Fruit fly (Drosophila melanogaster) S2 (cell line): ENCODE measurements around the gene vri.

Experiments used
- CG8478 ChIP-seq: fragments of >200 bp; optimal IDR thresholded peaks from 2 replicates; lab custom pipeline; 2018
- CTCF ChIP-seq, 2 experiments: fragments of >200 bp; optimal IDR thresholded peaks; 2 replicates each; lab custom pipeline; 2018

vri gene

DNA sequence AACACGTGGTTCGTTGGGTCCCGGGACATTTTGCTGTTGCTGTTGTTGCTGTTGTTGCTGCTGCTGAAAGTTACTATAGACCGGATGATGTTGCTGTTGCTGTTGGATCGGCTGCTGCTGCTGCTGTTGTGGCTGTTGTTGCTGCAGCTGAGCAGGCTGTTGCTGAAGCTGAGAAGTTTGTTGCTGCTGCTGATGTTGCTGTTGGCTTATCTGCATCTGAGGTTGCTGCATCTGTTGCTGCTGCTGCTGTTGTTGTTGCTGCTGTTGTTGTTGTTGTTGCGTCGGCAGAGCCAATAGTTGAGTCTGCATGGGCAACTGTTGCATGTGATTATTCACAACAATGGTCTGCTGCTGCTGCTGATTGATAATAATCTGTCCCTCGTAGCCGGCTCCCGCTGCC is 32.3 kb downstream of the vri start:
- TF ChIP-seq CG8478 (lab: Kevin White, UChicago) = no peak
- no peak for TF ChIP-seq CTCF (optimal IDR thresholded peaks at IDR 0.05; lab: Kevin White, UChicago)

DNA sequence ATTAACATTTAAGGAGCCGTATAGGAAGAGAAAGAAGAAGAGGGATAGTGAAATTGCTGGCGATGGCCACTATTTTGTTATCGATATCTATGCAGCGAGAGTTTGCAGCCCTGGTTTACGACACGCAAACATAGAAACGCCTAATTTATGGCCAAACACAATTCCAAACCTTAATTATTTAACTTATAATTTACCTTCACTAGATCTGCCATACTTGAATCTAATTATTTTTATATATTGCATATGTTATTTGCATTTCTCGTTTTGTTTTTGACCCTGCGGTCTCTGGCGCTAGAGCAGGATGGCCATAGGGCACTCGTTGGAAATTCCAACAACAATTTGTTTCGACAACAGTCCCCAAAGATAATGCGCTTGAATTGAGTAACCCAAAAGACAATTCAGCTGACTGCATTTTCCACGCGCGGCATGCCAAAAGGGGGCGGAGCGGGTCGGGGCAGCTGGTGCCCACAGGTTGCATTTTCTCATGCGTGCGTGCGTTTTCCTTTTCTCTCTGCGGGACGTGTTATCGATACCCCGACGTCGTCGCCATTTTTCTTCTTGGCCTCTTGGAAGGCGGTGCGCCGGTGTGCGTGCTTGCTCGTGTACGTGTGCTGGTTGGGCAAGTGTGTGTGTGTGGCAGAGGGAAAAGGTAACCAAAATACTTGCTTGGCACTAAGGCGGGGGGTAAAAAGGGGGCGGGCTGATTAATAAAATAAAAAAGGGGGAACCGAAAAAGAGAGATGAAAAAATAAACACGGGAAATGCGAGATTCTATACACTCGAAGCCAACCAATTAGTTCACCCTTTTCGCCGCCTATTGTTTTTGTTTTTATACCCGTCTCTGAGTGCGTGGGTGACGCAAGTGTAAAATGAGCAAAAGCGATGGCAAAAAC is 36.5 kb downstream of the vri start:
- TF ChIP-seq CTCF (optimal IDR thresholded peaks at IDR 0.05; lab: Kevin White, UChicago) (no peak), CG8478 (lab: Kevin White, UChicago) (no peak)

DNA sequence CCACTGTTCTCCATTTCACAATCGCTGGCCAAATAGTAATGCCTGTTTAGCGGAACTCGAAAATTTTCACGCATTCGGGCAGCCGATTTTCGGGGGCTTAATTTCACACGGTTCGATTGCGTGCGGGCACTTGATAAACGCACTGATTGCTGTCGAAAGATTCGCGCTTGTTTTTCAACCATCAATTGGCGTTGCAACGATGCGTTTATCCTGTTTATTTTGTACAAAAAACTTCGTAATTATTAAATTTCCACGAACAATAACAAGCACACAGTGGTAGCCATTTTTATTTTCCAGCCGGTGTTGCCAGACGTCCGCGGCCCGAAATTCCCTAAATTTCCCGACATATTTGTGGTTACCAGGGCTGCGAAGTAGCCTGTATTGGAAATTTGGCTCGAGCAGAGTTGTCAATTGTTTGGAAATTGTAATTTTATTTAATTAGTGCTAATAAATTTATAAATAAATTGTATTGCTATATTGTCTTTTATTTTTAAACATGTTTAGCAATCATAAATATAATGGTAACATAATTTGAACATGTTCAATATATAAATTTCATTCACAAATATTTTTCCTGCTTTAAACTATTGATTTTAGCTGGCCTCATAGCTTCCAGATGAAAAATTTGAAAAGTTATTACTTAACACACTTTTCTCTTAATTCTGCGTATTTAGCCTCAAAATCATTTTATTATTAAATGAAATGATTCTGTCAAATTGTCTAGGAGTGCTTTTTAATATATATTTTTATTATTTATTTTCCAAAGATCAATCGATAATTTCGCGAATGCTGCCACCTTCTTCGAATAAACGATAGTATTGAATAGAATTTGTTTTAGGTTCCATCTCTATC is 37.9 kb downstream of the vri start, which contains the start of the genes Ncoa6 and cype:
Gene Ncoa6 (minus strand): TSS at position 270 of the 852 bp plus-strand sequence.
Gene cype (plus strand): TSS at position 814 of the 852 bp plus-strand sequence.
- no peak for TF ChIP-seq CTCF (optimal IDR thresholded peaks at IDR 0.05; lab: Kevin White, UChicago)

DNA sequence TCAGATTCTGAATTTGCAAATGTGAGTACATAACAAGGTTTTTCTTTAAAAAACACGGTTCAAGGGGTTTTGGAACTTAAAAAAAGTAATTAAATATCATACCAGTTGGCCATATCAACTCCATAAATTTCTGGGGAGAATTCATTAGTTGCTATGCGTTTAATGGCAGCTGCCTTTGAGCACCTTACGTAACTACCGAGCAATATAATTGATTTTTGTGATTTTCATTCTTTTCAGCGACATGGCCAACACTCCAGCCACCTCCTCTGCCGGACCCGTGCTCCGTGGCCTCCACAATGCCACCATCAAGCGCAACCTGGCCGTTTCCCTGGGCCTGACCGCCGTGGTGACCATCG is 38.5 kb downstream of the vri start:
- TF ChIP-seq CTCF (optimal IDR thresholded peaks at IDR 0.05; lab: Kevin White, UChicago) (no peak), CG8478 (lab: Kevin White, UChicago) (no peak)

DNA sequence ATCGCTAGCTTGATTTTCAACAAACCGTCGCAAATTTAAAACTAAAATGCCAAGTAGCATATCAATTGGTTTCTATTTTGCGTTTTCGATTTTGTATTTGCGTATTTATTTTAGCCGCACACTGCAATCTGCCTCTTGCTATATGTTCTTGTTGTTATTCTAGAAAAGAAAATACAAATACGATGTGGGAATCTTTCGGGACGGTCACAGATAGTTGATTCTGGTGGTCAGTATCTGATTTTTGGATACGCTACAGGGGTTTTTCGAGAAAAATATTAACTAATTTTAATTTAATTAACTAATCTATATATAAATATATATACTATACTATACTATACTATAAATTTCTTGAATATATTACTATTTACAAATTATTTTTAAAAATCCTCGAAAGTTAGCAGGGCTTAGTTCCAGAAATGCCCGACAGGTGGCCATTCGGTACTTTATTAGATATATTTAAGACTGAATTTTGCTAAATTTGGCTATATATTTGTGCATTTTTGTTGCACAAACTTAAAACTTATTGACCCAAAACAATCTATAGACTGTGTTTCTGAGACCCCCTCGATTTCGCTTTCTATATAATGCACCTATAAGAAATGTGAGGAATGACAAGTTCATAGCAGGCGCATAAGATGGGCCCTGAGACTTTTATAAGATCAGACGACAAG is 40.2 kb downstream of the vri start, which contains the start of gene CG14022:
Gene CG14022 (minus strand): TSS at position 51 of the 671 bp plus-strand sequence.
- peak; percentile 56 to 68 for TF ChIP-seq CTCF (optimal IDR thresholded peaks at IDR 0.05; lab: Kevin White, UChicago)
- TF ChIP-seq CG8478 (lab: Kevin White, UChicago) = no peak

DNA sequence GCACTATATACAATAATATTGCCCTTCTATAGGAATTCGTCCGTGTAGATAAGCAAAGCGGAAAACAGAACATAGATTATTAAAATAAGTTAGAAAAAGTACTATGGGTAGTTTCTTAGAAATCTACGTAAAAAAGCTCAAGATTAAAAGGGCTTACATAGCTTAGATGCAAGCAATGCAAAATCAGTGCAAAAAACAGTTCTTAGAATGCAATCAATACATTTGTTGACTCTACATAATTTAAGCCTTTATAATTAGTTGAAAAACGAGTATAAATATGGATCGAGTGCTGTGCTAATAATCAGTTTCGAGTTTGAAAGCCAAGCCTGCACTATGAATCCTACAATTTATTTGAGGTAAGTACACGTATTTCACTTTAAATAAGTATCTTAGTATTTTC is 40.8 kb downstream of the vri start, which contains the start of gene TotM:
Gene TotM (plus strand): TSS at position 301 of the 400 bp plus-strand sequence.
- TF ChIP-seq CG8478 (lab: Kevin White, UChicago) = no peak
- TF ChIP-seq CTCF (optimal IDR thresholded peaks at IDR 0.05; lab: Kevin White, UChicago) = no peak

DNA sequence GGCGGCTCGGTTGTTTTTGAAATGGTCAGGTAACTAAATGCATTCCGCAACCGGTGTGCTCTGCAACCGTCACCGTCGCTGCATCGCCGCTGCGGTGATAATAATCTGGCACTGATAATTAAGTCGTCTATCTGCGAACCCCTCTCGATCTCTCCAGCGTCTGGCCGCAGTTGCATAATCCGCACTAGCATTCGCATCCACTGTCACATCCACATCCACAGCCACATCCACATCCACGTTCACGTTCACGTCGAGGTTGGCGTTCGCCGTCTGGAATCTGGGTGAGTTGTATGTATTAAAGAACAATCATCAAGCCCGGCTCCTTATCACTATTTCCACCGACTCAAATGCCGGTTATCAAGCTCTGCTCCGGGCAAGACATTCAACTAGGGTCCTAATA is 43.8 kb downstream of the vri start:
- TF ChIP-seq CTCF (optimal IDR thresholded peaks at IDR 0.05; lab: Kevin White, UChicago) = no peak
- no peak for TF ChIP-seq CG8478 (lab: Kevin White, UChicago)

DNA sequence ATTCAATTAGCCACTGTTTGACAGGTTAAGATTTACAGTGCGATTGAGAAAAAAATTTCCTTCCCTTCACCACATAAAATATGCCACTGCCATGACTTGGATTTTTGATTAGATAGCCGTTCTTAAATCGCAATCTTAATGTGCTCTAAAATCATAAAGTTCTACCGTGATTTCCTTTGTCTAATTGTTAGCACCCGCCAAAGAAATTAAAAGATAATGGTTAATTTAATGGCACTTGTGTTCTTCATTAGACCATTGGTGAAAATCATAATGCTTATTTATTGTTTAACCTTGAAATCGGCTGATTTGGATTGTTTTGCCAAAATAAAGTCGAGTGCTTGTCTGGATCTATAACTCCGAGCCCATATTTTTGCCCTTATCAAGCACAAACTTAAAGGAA is 48.4 kb downstream of the vri start:
- TF ChIP-seq CG8478 (lab: Kevin White, UChicago) (no peak), CTCF (optimal IDR thresholded peaks at IDR 0.05; lab: Kevin White, UChicago) (no peak)

DNA sequence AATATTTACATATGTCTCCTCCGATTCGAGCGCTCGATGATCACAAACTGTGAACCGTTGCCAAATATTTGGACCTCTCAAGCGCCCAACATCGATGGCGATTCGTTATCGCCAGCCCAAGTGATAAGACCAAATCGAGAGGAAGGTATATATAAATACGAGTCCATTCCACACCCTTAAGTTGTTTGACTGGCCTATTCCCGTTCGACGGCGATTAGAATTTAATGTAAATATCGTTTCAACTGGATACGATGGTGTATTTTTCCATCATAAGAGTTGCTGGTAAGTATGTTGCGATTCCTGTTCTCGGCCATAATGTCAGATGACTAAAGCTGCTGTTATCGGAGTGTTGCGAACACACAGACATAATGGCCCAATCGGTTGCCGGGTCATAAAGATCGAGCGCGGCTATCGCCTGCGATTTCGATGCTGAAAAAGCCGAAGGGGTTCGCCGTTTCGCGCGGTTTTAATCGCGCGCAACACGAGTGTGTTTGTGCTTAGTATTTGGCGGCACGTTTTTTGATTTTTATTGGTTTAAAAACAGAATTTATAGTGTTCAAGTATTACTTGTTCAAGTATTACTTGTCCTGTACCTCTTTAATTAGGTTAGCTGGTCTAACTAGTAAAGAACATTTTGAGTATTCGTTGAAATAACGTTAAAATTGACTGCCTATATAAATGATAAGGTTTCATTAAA is 49.4 kb downstream of the vri start, which contains the start of gene fusl:
Gene fusl (minus strand): TSS at position 50 of the 697 bp plus-strand sequence.
- TF ChIP-seq CTCF (optimal IDR thresholded peaks at IDR 0.05; lab: Kevin White, UChicago) (no peak), CG8478 (lab: Kevin White, UChicago) (no peak)

DNA sequence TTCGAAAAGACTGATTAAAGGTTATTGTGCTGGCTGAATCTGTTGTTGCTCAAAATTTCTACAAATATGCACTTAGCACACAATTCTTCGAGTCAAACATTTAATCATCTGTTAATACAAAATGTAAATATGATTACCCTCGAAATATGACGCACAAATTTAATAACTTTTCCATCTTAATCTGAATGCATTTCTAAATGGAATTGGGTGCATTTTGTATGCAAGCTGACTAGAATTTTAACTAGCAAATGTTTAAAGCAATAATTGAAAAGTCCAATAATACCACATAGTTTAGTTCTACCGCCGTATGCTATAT is 49.9 kb downstream of the vri start:
- TF ChIP-seq CG8478 (lab: Kevin White, UChicago) (no peak), CTCF (optimal IDR thresholded peaks at IDR 0.05; lab: Kevin White, UChicago) (no peak)

DNA sequence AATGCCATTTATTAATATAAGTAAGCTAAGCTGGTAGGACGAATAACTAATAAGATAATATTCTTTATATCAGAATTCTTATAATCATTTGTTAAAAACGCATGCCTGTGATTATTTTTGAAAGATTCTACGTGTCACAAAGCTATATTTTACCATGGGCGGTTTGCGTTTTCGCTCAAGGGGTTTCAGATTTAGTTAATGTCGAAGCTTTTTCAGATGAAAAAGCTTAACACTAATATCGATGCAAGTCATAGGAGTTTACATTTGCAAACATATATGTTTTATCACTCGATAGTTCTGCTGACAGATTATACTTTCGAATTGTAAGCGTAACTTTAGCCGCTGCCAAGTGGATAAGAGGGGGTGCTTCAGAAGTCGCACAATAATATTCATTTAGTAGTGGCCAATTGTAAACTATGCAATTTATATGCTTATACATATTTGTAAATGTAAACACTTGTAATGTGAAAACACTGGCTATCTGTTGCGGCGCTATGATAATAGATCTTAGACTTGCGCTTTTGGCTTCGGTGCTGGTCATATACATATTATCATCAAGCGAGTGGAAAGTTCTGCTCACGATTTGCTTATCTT is 52.4 kb downstream of the vri start:
- TF ChIP-seq CTCF (optimal IDR thresholded peaks at IDR 0.05; lab: Kevin White, UChicago) (no peak), CG8478 (lab: Kevin White, UChicago) (no peak)

DNA sequence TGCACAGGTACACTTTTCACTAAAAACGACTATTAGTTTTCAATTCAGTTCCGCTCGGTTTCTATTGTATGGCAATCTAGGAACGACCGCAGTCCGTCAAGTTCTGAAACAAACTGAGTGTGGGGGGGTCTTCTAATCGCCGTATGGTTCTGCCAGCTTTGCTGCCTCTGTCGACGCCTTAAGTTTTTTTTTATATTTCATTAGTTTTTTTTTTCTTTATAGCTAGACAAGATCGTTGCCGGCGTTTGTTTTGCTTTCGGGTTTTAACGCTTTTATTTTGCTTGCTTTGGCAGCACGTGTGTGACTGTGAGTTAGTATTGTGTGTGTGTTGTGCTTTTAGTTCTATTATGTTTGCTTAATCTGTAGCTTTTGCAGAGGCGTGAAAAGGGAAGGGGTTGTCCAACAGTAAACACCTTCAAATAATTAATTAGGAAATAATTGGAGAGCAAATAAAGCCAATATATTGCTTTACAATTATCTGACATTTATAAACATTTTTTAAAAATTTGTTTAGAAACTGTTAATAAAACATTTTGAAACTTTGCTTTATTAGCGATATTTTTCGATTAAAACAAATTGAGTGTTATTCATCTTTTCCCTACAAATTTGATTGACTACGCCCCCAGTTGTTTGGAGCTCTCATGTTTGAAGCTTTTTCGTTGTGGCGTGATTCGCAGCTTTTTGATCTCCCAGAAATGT is 53.5 kb downstream of the vri start, which contains the start of gene Acsf2:
Gene Acsf2 (minus strand): TSS at position 116 of the 699 bp plus-strand sequence.
- TF ChIP-seq CTCF (optimal IDR thresholded peaks at IDR 0.05; lab: Kevin White, UChicago) = no peak
- TF ChIP-seq CG8478 (lab: Kevin White, UChicago) = no peak

DNA sequence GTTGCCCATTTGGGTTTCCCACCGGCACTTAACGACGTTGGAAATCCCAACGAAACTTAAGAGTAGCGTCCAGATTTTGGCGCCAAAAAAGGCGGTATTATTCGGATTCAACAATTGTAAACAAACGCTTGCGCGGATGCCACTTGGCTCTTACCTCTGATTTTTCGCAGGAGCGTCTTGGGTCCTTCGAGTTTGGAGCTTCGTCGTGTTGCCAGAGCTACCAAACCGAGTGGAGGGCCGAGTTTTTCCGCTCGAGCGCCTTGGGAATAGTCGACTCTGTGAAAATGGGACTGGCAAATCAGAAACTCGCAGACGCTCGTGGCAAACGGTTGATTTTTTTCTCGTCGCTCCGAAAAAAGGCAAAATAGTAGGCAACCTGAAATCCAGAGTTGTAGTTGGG is 57.2 kb downstream of the vri start, which contains the start of gene nompC:
Gene nompC (plus strand): TSS at position 301 of the 400 bp plus-strand sequence.
- TF ChIP-seq CTCF (optimal IDR thresholded peaks at IDR 0.05; lab: Kevin White, UChicago) (no peak), CG8478 (lab: Kevin White, UChicago) (no peak)
